Worm (Caenorhabditis elegans): ENCODE measurements around the gene F01F1.2.

F01F1.2 gene

DNA sequence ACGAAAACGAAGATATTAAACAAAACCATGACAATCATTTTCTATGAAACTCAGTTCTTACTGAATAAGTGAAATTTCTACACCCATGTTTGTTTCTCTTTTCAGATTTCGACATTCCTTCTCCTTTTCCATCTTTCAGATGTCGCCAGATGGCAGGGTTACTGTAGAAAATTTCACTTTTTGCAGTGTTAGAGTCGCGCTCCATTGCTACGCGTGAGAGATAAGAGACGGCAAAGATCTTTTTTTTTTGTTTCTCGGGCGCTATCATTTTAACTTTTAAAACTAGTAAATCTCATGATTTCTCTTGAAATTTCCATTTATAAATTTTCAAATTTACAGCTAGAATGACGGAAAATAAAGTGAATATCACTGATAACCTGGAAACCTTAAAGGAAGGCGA lies at the start of gene F01F1.2, which contains the start of gene mig-21:
F01F1.2 (plus strand) TSS at position 340 of the 400 bp plus-strand sequence.
mig-21 (minus strand) TSS at position 166 of the 400 bp plus-strand sequence.
- TF ChIP-seq dao-5 (tag; optimal IDR thresholded peaks at IDR 0.05) (no peak), him-1 (tag; optimal IDR thresholded peaks at IDR 0.05) (no peak), W03F9.2 (tag; optimal IDR thresholded peaks at IDR 0.05) (no peak)

DNA sequence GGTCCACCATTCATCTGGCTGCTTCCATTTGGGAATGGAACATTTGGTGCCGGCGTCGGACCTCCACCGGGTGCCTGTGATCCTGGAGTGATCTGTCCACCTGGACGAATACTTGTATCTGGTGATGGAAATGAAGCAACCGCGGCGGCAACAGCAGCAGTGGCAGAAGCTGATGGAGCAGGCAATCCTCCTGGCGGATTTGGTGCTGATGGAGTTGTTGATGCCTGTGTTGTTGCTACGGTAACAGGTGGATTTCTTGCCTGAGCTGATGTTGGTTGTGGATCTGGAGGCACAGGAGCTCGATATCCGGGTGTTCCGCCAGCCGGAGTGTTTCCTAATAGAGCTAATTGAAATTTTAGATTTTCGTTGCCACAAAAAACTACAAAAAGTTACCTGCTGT lies 45.9 kb upstream of the F01F1.2 start:
- no peak for TF ChIP-seq him-1 (tag; optimal IDR thresholded peaks at IDR 0.05)
- no peak for TF ChIP-seq dao-5 (tag; optimal IDR thresholded peaks at IDR 0.05)
- TF ChIP-seq W03F9.2 (tag; optimal IDR thresholded peaks at IDR 0.05), result no peak

DNA sequence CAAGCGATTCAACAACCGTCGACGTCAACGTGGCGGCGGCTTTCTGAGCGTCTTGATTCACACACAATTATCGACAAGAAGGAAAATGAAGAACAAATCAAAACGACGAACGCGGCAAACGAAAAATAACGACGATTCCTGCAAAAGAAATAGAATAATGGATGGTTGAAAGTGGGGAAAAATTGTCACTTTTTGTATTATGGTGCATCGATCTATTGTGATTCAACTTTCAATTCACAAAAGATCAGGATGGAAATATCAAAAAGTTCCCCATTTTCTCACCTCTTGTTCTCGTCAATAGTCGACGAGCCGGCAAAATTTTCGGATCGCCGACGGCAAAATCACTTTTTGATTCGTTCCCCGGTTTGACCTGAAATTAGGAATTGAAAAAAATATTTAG lies 45.0 kb upstream of the F01F1.2 start, which contains the start of the genes R12B2.13 and mdt-15:
R12B2.13 (minus strand) TSS at position 101 of the 400 bp plus-strand sequence.
mdt-15 (minus strand) TSS at position 376 of the 400 bp plus-strand sequence.
- TF ChIP-seq dao-5 (tag; optimal IDR thresholded peaks at IDR 0.05), result no peak
- TF ChIP-seq W03F9.2 (tag; optimal IDR thresholded peaks at IDR 0.05), result no peak
- TF ChIP-seq him-1 (tag; optimal IDR thresholded peaks at IDR 0.05), result no peak

DNA sequence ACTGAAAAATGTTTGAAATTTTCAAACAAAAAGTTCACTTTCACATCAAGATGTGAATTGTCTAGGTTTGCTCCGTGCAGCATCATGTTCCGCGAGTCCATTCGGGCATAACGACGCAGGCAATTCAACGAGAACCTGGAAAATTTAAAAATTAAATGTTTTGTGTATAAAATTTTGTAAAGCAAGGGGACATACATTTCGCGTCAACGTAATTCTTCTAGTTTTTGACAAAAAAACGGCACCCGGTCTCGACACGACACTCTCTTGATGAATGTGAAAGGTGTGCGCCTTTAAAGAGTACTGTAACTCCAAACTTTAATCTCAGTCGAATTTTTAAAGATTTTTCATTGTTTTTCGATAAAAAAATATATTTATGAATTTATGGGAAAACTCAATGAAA lies 44.3 kb upstream of the F01F1.2 start, which contains the start of gene R12B2.6:
R12B2.6 (minus strand) TSS at position 101 of the 400 bp plus-strand sequence.
- TF ChIP-seq dao-5 (tag; optimal IDR thresholded peaks at IDR 0.05), result no peak
- no peak for TF ChIP-seq W03F9.2 (tag; optimal IDR thresholded peaks at IDR 0.05)
- TF ChIP-seq him-1 (tag; optimal IDR thresholded peaks at IDR 0.05), result no peak

- TF ChIP-seq W03F9.2 (tag; optimal IDR thresholded peaks at IDR 0.05) (no peak), him-1 (tag; optimal IDR thresholded peaks at IDR 0.05) (no peak), dao-5 (tag; optimal IDR thresholded peaks at IDR 0.05) (no peak)
These were observed 43.7 kb upstream of the F01F1.2 start for ce11 chrIII:5834663-5835062.

DNA sequence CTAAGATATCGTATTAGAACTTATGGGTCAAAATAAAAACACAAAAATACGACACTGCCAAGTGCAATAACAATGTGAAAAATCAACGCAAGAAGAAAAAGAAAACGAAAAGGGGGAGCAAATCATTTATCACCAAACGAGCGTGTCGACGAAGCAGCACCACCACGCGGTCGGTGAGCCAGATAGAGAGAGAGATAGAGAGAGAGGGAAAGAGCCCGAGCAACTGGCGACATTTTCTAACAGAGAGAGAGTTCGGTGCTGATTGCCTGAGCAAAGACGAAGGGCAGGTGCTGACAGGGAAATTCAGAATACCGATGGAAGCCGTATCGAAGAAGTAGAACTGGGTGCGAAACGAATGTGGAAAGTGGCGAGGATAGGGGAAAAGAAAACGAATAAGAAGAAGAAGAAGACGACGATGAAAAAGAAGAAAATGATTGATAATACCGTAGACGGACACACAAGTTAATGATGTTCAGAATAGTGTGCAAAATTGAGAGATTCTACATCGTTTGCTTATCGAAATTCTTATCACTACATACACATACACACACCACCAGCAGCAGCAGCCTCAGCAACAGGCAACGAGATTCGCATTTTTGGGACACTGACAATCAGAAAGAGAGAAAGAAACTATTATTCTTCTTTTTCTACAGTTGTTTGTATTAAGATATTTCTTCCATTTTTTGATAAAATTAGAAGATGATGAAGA lies 43.0 kb upstream of the F01F1.2 start:
- TF ChIP-seq dao-5 (tag; optimal IDR thresholded peaks at IDR 0.05), result no peak
- TF ChIP-seq W03F9.2 (tag; optimal IDR thresholded peaks at IDR 0.05), result no peak
- TF ChIP-seq him-1 (tag; optimal IDR thresholded peaks at IDR 0.05), result no peak

- no peak for TF ChIP-seq W03F9.2 (tag; optimal IDR thresholded peaks at IDR 0.05)
- no peak for TF ChIP-seq dao-5 (tag; optimal IDR thresholded peaks at IDR 0.05)
- no peak for TF ChIP-seq him-1 (tag; optimal IDR thresholded peaks at IDR 0.05)
These were observed 42.1 kb upstream of the F01F1.2 start for ce11 chrIII:5836261-5836660.

- TF ChIP-seq him-1 (tag; optimal IDR thresholded peaks at IDR 0.05), result no peak
- TF ChIP-seq W03F9.2 (tag; optimal IDR thresholded peaks at IDR 0.05), result no peak
- no peak for TF ChIP-seq dao-5 (tag; optimal IDR thresholded peaks at IDR 0.05)
These were observed 41.5 kb upstream of the F01F1.2 start, which contains the start of gene W04D12.1 for ce11 chrIII:5836816-5837215. Gene W04D12.1, plus strand, starts transcription at chrIII:5836926.

- TF ChIP-seq W03F9.2 (tag; optimal IDR thresholded peaks at IDR 0.05) (no peak), dao-5 (tag; optimal IDR thresholded peaks at IDR 0.05) (no peak), him-1 (tag; optimal IDR thresholded peaks at IDR 0.05) (no peak)
These were observed 40.0 kb upstream of the F01F1.2 start for ce11 chrIII:5838159-5839046.

DNA sequence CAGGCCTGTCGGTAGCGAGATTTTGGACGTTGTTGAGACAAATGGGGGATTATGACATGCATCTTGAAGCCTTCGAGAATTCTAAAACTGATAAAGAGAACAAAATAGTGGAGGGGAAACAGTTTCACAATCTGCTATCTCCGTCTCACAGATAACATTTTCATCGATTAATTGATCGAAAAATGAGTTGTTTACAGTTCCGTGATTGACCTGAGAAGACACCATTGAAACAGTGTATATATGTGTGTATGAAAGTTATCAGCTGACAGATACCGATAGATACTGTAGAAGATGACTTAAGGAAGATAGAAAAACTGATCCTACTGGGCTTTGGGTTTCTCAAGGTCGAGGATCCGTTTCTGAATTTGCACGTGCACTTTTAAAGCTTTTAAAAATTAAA lies 39.2 kb upstream of the F01F1.2 start:
- TF ChIP-seq W03F9.2 (tag; optimal IDR thresholded peaks at IDR 0.05) (no peak), him-1 (tag; optimal IDR thresholded peaks at IDR 0.05) (no peak), dao-5 (tag; optimal IDR thresholded peaks at IDR 0.05) (no peak)

- TF ChIP-seq W03F9.2 (tag; optimal IDR thresholded peaks at IDR 0.05), result no peak
- no peak for TF ChIP-seq him-1 (tag; optimal IDR thresholded peaks at IDR 0.05)
- no peak for TF ChIP-seq dao-5 (tag; optimal IDR thresholded peaks at IDR 0.05)
These were observed 38.8 kb upstream of the F01F1.2 start for ce11 chrIII:5839598-5839997.

ce11 chrIII:5840277-5840676 lies 38.1 kb upstream of the F01F1.2 start:
- no peak for TF ChIP-seq dao-5 (tag; optimal IDR thresholded peaks at IDR 0.05)
- TF ChIP-seq him-1 (tag; optimal IDR thresholded peaks at IDR 0.05), result no peak

DNA sequence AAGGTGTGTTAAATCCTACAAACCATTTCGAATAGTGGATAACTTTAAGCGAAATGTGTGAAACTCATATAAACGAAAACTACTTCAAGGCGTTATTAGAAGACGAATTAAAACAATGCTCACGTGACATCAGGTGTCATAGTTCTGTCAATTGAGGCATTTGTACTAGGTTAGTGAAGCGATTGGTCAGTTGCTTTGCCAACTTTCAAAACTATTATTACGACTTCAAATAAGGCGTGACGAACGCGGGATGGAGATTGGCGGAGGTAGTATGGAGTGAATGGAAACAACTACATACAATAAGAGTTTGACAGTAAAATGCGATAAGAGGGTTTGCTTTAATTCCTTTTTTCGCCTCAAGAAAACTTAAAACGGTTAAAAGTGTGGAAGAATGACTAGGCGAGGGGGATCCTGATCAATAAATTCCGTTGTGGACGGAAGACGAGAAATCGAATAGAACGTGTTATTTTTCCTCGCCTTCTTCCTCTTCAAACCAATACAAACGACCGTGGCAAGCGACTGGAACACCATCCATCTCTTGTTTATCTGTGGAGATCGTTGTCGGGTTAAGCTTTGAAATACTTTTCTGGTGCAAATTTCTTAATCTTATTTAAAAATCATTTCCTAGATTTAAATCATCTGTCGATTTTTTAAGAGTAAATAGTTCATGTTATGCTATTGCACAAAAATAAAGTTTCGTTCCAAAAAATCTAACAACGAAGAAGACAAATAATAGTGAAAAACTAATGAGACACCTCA lies 37.4 kb upstream of the F01F1.2 start:
- no peak for TF ChIP-seq W03F9.2 (tag; optimal IDR thresholded peaks at IDR 0.05)
